Worm (Caenorhabditis elegans) whole organism, L4/young adult: ENCODE data around the gene syp-1.

Experiments
- dao-5 ChIP-seq: sonication (generic microtip); optimal IDR thresholded peaks from 2 replicates; lab custom pipeline; 2016; ENCODE audit warnings: missing genotype, missing genetic modification characterization, moderate library complexity, missing compliant biosample characterization
- him-1 ChIP-seq: sonication (generic microtip); optimal IDR thresholded peaks from 2 replicates; lab custom pipeline; 2016; ENCODE audit warnings: missing genotype, missing genetic modification reagents, missing genetic modification characterization, missing compliant biosample characterization

DNA sequence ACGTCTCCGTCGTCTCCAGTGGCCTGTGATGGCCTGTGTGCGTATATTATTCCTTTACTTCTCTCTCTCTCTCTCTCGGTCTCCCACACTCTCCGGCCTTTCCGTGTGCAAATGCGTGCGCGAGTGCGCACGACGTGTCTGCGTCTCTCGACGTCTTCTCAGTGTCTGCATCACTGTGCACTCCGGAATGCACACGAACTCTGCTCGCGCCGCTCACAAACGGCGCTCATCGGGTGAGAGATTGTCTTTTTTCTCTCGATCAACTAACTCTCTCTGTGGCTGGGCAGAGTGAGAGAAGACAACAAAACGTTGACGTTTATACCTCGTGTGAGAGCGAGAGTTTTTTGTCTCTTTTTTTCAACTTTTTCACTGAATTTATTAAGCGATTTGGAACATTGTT, 48.1 kb upstream of the syp-1 start:
- TF ChIP-seq dao-5 (no peak), him-1 (tag; lab: Kevin White, UChicago) (peak; percentile 86)
